Worm (Caenorhabditis elegans): ENCODE results near the gene lev-9.

DNA sequence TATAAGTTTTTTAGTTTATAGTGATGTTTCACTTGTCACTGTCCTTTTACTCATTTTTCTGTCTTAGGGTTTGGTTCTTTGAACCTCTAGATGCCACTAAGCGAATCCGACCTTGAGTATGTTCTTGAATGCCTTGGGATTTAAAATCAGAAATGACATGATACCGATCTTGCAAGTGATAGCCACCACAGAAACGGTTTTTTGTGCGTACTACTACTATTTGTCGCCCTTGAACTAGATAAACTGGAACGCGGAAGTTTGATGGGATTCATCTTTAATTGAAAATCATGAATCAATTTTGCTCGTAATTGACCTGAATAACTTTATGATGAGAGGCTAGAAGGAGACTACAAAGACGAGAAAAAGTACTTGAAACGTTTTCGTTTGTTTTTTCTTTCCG is 27.3 kb upstream of the lev-9 start:
- no peak for TF ChIP-seq ztf-11 (tag; optimal IDR thresholded peaks at IDR 0.05)
- TF ChIP-seq snpc-4 (tag; optimal IDR thresholded peaks at IDR 0.05) = no peak
- TF ChIP-seq jun-1 (tag; optimal IDR thresholded peaks at IDR 0.05) = no peak
- TF ChIP-seq pqm-1 (tag; optimal IDR thresholded peaks at IDR 0.05) = no peak
- no peak for TF ChIP-seq lsy-2 (tag; optimal IDR thresholded peaks at IDR 0.05)
- TF ChIP-seq unc-62 (GFP tag; optimal IDR thresholded peaks at IDR 0.05 in 1 of 2) = no peak
- TF ChIP-seq unc-62 (tag; optimal IDR thresholded peaks at IDR 0.05) = no peak
- TF ChIP-seq mdt-29 (GFP tag; IDR thresholded peaks at IDR 0.05) = no peak
- no peak for TF ChIP-seq ceh-32 (tag; optimal IDR thresholded peaks at IDR 0.05; ENCODE audit: poor library complexity)
- no peak for TF ChIP-seq dpl-1 (GFP tag; optimal IDR thresholded peaks at IDR 0.05)
- TF ChIP-seq ces-1 (GFP tag; optimal IDR thresholded peaks at IDR 0.05) = no peak
- no peak for TF ChIP-seq lin-13 (GFP tag; optimal IDR thresholded peaks at IDR 0.05)
